Worm (Caenorhabditis elegans): ENCODE data around the gene Y39A1A.3.

DNA sequence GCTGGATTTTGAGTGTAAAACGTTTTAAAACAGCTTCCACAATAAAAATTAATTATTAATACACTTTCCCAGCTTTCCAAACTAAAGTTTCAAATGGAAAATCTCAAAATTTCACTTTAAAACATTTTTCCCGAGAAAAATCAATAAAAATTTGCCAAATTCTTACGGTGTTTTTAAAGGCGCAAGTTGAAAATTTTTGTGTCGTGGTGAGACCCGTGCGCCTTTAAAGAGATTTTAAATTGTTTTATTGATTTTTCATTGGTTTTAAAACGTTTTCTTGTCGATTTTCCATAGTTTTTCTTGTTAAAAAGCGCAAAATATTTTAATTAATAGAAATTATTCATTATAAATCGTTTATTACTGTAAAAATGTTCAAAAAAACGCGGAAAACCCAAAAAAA is 34.4 kb downstream of the Y39A1A.3 start, which contains the start of gene Y45F3A.1:
- TF ChIP-seq tlp-1 (tag; optimal IDR thresholded peaks at IDR 0.05) (no peak), snu-23 (GFP tag; optimal IDR thresholded peaks at IDR 0.05) (no peak), ceh-82 (tag; optimal IDR thresholded peaks at IDR 0.05) (no peak), ztf-11 (tag; optimal IDR thresholded peaks at IDR 0.05) (no peak), ama-1 (optimal IDR thresholded peaks at IDR 0.05) (no peak), nhr-77 (tag; optimal IDR thresholded peaks at IDR 0.05) (no peak), ceh-63 (GFP tag; optimal IDR thresholded peaks at IDR 0.05) (no peak), lin-39 (tag; optimal IDR thresholded peaks at IDR 0.05) (no peak), aly-2 (tag; optimal IDR thresholded peaks at IDR 0.05) (no peak), egl-27 (tag; optimal IDR thresholded peaks at IDR 0.05) (no peak), pax-3 (tag; optimal IDR thresholded peaks at IDR 0.05) (no peak), aha-1 (tag; optimal IDR thresholded peaks at IDR 0.05) (no peak)

All from whole organism, L1 larva.